Fruit fly (Drosophila melanogaster): ENCODE measurements around the gene muc.

The muc gene

dm6 chr2L:7404923-7405322 lies 21.7 kb upstream of the muc start, which contains the start of gene CG5177:
Gene CG5177 (plus strand): TSS chr2L:7405227.
- TF ChIP-seq CG6163 (GFP tag; IDR thresholded peaks at IDR 0.05) (no peak), eg (GFP tag; IDR thresholded peaks at IDR 0.05) (no peak), pdm3 (GFP tag; optimal IDR thresholded peaks at IDR 0.05) (no peak), dac (GFP tag; optimal IDR thresholded peaks at IDR 0.05) (no peak), CG10631 (GFP tag; optimal IDR thresholded peaks at IDR 0.05) (no peak), Blimp-1 (GFP tag; optimal IDR thresholded peaks at IDR 0.05) (no peak), CG11902 (GFP tag; optimal IDR thresholded peaks at IDR 0.05) (no peak), Met (GFP tag; optimal IDR thresholded peaks at IDR 0.05) (no peak), CG9139 (GFP tag; optimal IDR thresholded peaks at IDR 0.05) (no peak), spab (GFP tag; optimal IDR thresholded peaks at IDR 0.05) (no peak)

dm6 chr2L:7407638-7408037 lies 19.0 kb upstream of the muc start:
- TF ChIP-seq CG10669 (GFP tag; optimal IDR thresholded peaks at IDR 0.05) (no peak), acj6 (GFP tag; optimal IDR thresholded peaks at IDR 0.05) (no peak), Sox14 (GFP tag; optimal IDR thresholded peaks at IDR 0.05) (no peak), Hr4 (GFP tag; optimal IDR thresholded peaks at IDR 0.05) (no peak), CG15336 (GFP tag; IDR thresholded peaks at IDR 0.05) (no peak), net (GFP tag; optimal IDR thresholded peaks at IDR 0.05) (no peak), Ets21C (GFP tag; optimal IDR thresholded peaks at IDR 0.05) (no peak), esn (GFP tag; optimal IDR thresholded peaks at IDR 0.05) (no peak), CG7368 (GFP tag; optimal IDR thresholded peaks at IDR 0.05) (no peak), ss (GFP tag; optimal IDR thresholded peaks at IDR 0.05) (no peak), CG6163 (GFP tag; IDR thresholded peaks at IDR 0.05) (no peak), spab (GFP tag; optimal IDR thresholded peaks at IDR 0.05) (no peak), Ets96B (tag; optimal IDR thresholded peaks at IDR 0.05) (no peak), CG16779 (tag; optimal IDR thresholded peaks at IDR 0.05) (no peak)

dm6 chr2L:7409007-7409406 lies 17.7 kb upstream of the muc start:
- TF ChIP-seq fkh (GFP tag; optimal IDR thresholded peaks at IDR 0.05) (no peak), CG6854 (GFP tag; optimal IDR thresholded peaks at IDR 0.05) (no peak), CG6276 (GFP tag; optimal IDR thresholded peaks at IDR 0.05) (no peak), fd59A (GFP tag; optimal IDR thresholded peaks at IDR 0.05) (no peak)

- TF ChIP-seq CG34406 (GFP tag; optimal IDR thresholded peaks at IDR 0.05) (no peak), spab (GFP tag; optimal IDR thresholded peaks at IDR 0.05) (no peak), OdsH (GFP tag; optimal IDR thresholded peaks at IDR 0.05) (no peak), Hr4 (GFP tag; optimal IDR thresholded peaks at IDR 0.05) (no peak), ss (GFP tag; optimal IDR thresholded peaks at IDR 0.05) (no peak), dsx (GFP tag; optimal IDR thresholded peaks at IDR 0.05; ENCODE audit: poor library complexity, severe bottlenecking) (no peak), Sox14 (GFP tag; optimal IDR thresholded peaks at IDR 0.05) (no peak), CG8632 (GFP tag; optimal IDR thresholded peaks at IDR 0.05) (no peak), vri (GFP tag; optimal IDR thresholded peaks at IDR 0.05) (no peak), CG7368 (GFP tag; optimal IDR thresholded peaks at IDR 0.05) (no peak)
Observed at dm6 chr2L:7409602-7410001, 17.1 kb upstream of the muc start, which contains the start of gene CG5181. Gene CG5181 (minus strand): TSS chr2L:7409809.

dm6 chr2L:7410609-7411008 lies 16.1 kb upstream of the muc start, which contains the start of gene CG15818:
Gene CG15818 (plus strand): TSS chr2L:7410909.
- no peak for TF ChIP-seq salr (GFP tag; optimal IDR thresholded peaks at IDR 0.05)
- no peak for TF ChIP-seq Sox14 (GFP tag; optimal IDR thresholded peaks at IDR 0.05)
- TF ChIP-seq CG10669 (GFP tag; optimal IDR thresholded peaks at IDR 0.05) = no peak
- no peak for TF ChIP-seq Lpt (GFP tag; optimal IDR thresholded peaks at IDR 0.05)
- TF ChIP-seq CG11902 (GFP tag; optimal IDR thresholded peaks at IDR 0.05) = no peak
- TF ChIP-seq CG9139 (GFP tag; optimal IDR thresholded peaks at IDR 0.05) = no peak
- no peak for TF ChIP-seq Ets21C (GFP tag; optimal IDR thresholded peaks at IDR 0.05)
- no peak for TF ChIP-seq Blimp-1 (GFP tag; optimal IDR thresholded peaks at IDR 0.05)
- TF ChIP-seq Hr4 (GFP tag; optimal IDR thresholded peaks at IDR 0.05) = no peak
- TF ChIP-seq Gug (GFP tag; IDR thresholded peaks at IDR 0.05) = no peak

All from whole organism, prepupa.